Fruit fly (Drosophila melanogaster): Measurements from ENCODE around the gene LManI.

DNA sequence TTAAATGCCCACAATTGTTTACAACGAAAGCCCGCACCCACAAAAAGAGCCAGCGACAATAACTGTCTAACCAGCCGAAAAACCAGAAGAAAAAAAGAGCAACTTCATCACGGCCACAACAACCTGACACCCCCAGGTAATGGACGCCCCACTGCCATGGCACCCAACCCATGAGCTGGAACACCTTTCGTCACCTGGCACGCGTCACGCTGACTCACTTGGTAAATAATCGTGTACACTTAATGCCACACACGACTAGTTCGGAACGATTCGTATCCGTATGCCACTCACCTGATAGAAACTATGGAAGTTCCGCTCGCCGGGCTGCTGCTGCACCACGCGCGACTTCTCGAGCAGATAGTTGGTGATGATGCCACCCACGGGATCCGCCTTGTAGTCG lies 39.3 kb upstream of the LManI start:
- TF ChIP-seq kay (GFP tag; optimal IDR thresholded peaks at IDR 0.05) (no peak), gfzf (GFP tag; optimal IDR thresholded peaks at IDR 0.05) (no peak), CG18011 (GFP tag; optimal IDR thresholded peaks at IDR 0.05) (no peak), nom (GFP tag; optimal IDR thresholded peaks at IDR 0.05) (no peak), H15 (GFP tag; IDR thresholded peaks at IDR 0.05) (no peak), gt (GFP tag; IDR thresholded peaks at IDR 0.05) (no peak), CG8388 (GFP tag; optimal IDR thresholded peaks at IDR 0.05) (no peak), Tbp (GFP tag; optimal IDR thresholded peaks at IDR 0.05) (no peak), lbe (GFP tag; optimal IDR thresholded peaks at IDR 0.05) (no peak), Hsf (GFP tag; optimal IDR thresholded peaks at IDR 0.05) (no peak), CG18262 (tag; optimal IDR thresholded peaks at IDR 0.05) (no peak), caup (GFP tag; optimal IDR thresholded peaks at IDR 0.05; ENCODE audit: severe bottlenecking) (no peak), CG43689 (GFP tag; IDR thresholded peaks at IDR 0.05) (no peak)

All from whole organism, embryonic.